Fruit fly (Drosophila melanogaster) S2 (cell line): Measurements from ENCODE around the gene CG32354.

Experiments
- CG8478 ChIP-seq: fragments of >200 bp; optimal IDR thresholded peaks from 2 replicates; lab custom pipeline; 2018
- CTCF ChIP-seq, 2 experiments: fragments of >200 bp; optimal IDR thresholded peaks; 2 replicates each; lab custom pipeline; 2018

DNA sequence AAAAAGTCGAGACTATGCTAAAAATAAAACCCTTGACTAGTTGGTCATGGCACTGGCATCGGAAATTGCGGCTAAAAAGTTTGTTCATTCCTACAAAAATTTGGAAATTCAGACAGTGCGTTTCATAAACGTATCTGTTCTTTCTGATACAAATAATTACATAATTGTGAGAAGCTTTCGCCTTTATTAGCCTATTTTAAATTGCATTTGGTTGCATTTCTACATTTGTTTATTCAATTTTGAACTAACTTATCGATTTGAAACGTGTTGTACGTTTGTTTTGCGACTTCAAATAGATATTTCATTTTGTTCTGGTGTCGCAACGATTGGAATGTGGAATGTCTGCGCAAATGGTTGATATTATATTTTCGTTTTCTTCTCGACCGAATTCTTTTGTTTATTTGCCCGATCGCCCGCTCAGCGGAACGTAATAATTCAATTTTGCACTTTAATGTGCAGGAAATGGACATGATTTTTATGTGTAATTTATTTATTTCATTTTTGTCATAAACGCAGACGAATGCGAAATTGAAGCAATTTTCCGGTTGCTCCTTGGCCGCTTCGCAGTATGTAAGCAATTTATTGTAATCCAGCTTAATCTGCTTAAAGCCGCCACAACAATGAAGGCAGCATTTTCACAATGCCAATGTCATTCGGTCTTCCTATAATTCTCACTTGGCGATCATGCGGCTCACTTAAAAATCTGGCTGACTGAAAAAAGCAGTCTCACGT is 24.2 kb upstream of the CG32354 start:
- TF ChIP-seq CG8478 (lab: Kevin White, UChicago): no peak
- no peak for TF ChIP-seq CTCF (optimal IDR thresholded peaks at IDR 0.05; lab: Kevin White, UChicago)
